Worm (Caenorhabditis elegans): ENCODE results near the gene F37C4.5.

Gene F37C4.5

ce11 chrIV:3873706-3874105, at the start of gene F37C4.5:
TSS of gene F37C4.5 (minus strand) at chrIV:3873806.
- TF ChIP-seq skn-1 (tag; optimal IDR thresholded peaks at IDR 0.05) (no peak), fos-1 (tag; optimal IDR thresholded peaks at IDR 0.05) (no peak), lin-15B (tag; optimal IDR thresholded peaks at IDR 0.05) (no peak), nhr-76 (tag; optimal IDR thresholded peaks at IDR 0.05) (no peak), nhr-67 (tag; optimal IDR thresholded peaks at IDR 0.05) (no peak), pha-4 (tag; optimal IDR thresholded peaks at IDR 0.05) (no peak), eor-1 (tag; optimal IDR thresholded peaks at IDR 0.05) (no peak), ceh-16 (tag; optimal IDR thresholded peaks at IDR 0.05) (no peak), ceh-28 (tag; optimal IDR thresholded peaks at IDR 0.05) (no peak)

ce11 chrIV:3921898-3922297, 48.3 kb upstream of the F37C4.5 start, which contains the start of gene clec-67:
TSS of gene clec-67 (plus strand) at chrIV:3922165.
- TF ChIP-seq nhr-76 (tag; optimal IDR thresholded peaks at IDR 0.05) (no peak), ama-1 (optimal IDR thresholded peaks at IDR 0.05) (no peak), nhr-77 (tag; optimal IDR thresholded peaks at IDR 0.05) (no peak), elt-2 (tag; optimal IDR thresholded peaks at IDR 0.05) (peak; percentile 84), skn-1 (tag; optimal IDR thresholded peaks at IDR 0.05) (no peak), jun-1 (tag; optimal IDR thresholded peaks at IDR 0.05) (peak; percentile 2), zag-1 (tag; optimal IDR thresholded peaks at IDR 0.05) (no peak), R02D3.7 (tag; optimal IDR thresholded peaks at IDR 0.05) (no peak), nhr-12 (tag; optimal IDR thresholded peaks at IDR 0.05) (no peak), lsy-12 (tag; optimal IDR thresholded peaks at IDR 0.05) (no peak), lin-39 (tag; optimal IDR thresholded peaks at IDR 0.05) (no peak), mdl-1 (tag; optimal IDR thresholded peaks at IDR 0.05) (no peak), ceh-82 (tag; optimal IDR thresholded peaks at IDR 0.05) (no peak), tbx-2 (tag; optimal IDR thresholded peaks at IDR 0.05) (no peak), fkh-2 (tag; optimal IDR thresholded peaks at IDR 0.05) (no peak), unc-39 (tag; optimal IDR thresholded peaks at IDR 0.05) (no peak), nhr-237 (tag; optimal IDR thresholded peaks at IDR 0.05) (no peak), nhr-11 (tag; optimal IDR thresholded peaks at IDR 0.05) (no peak), hmg-11 (tag; optimal IDR thresholded peaks at IDR 0.05) (no peak), nhr-43 (tag; optimal IDR thresholded peaks at IDR 0.05; ENCODE audit: poor library complexity, severe bottlenecking) (no peak), nhr-67 (tag; optimal IDR thresholded peaks at IDR 0.05) (no peak), nhr-23 (tag; optimal IDR thresholded peaks at IDR 0.05) (no peak), mml-1 (tag; optimal IDR thresholded peaks at IDR 0.05) (no peak), nhr-25 (tag; optimal IDR thresholded peaks at IDR 0.05) (no peak), pqm-1 (tag; optimal IDR thresholded peaks at IDR 0.05) (peak; percentile 45)

- no peak for TF ChIP-seq ztf-11 (tag; optimal IDR thresholded peaks at IDR 0.05)
Observed at ce11 chrIV:3919506-3919905, 45.9 kb upstream of the F37C4.5 start, which contains the start of gene srz-19. TSS of gene srz-19 (plus strand) at chrIV:3919806.

- TF ChIP-seq pha-4 (tag; optimal IDR thresholded peaks at IDR 0.05) = no peak
- TF ChIP-seq nhr-11 (tag; optimal IDR thresholded peaks at IDR 0.05) = no peak
- no peak for TF ChIP-seq tbx-2 (tag; optimal IDR thresholded peaks at IDR 0.05)
- no peak for TF ChIP-seq fos-1 (tag; optimal IDR thresholded peaks at IDR 0.05)
- no peak for TF ChIP-seq mdl-1 (tag; optimal IDR thresholded peaks at IDR 0.05)
- TF ChIP-seq pqm-1 (tag; optimal IDR thresholded peaks at IDR 0.05) = no peak
- TF ChIP-seq nhr-12 (tag; optimal IDR thresholded peaks at IDR 0.05) = no peak
- no peak for TF ChIP-seq sea-2 (GFP tag; optimal IDR thresholded peaks at IDR 0.05)
- no peak for TF ChIP-seq egl-27 (tag; optimal IDR thresholded peaks at IDR 0.05)
- no peak for TF ChIP-seq elt-2 (tag; optimal IDR thresholded peaks at IDR 0.05)
- TF ChIP-seq ceh-9 (tag; optimal IDR thresholded peaks at IDR 0.05) = no peak
- TF ChIP-seq nhr-43 (tag; optimal IDR thresholded peaks at IDR 0.05; ENCODE audit: poor library complexity, severe bottlenecking) = no peak
- no peak for TF ChIP-seq nhr-237 (tag; optimal IDR thresholded peaks at IDR 0.05)
- no peak for TF ChIP-seq unc-39 (tag; optimal IDR thresholded peaks at IDR 0.05)
- TF ChIP-seq fkh-10 (GFP tag; optimal IDR thresholded peaks at IDR 0.05) = no peak
- no peak for TF ChIP-seq egl-5 (tag; optimal IDR thresholded peaks at IDR 0.05)
Observed at ce11 chrIV:3918160-3918559, 44.6 kb upstream of the F37C4.5 start, which contains the start of gene F56D6.23. TSS of gene F56D6.23 (plus strand) at chrIV:3918460.

- TF ChIP-seq nhr-77 (tag; optimal IDR thresholded peaks at IDR 0.05) (no peak), sea-2 (GFP tag; optimal IDR thresholded peaks at IDR 0.05) (no peak), elt-3 (tag; optimal IDR thresholded peaks at IDR 0.05) (no peak), ceh-82 (tag; optimal IDR thresholded peaks at IDR 0.05) (no peak), eor-1 (tag; optimal IDR thresholded peaks at IDR 0.05) (no peak), nhr-23 (tag; optimal IDR thresholded peaks at IDR 0.05) (no peak), ztf-4 (tag; optimal IDR thresholded peaks at IDR 0.05) (no peak), ztf-11 (tag; optimal IDR thresholded peaks at IDR 0.05) (no peak), aly-2 (tag; optimal IDR thresholded peaks at IDR 0.05) (no peak), nhr-12 (tag; optimal IDR thresholded peaks at IDR 0.05) (no peak), ceh-9 (tag; optimal IDR thresholded peaks at IDR 0.05) (no peak)
Observed at ce11 chrIV:3917405-3917804, 43.8 kb upstream of the F37C4.5 start, which contains the start of gene F56D6.14. TSS of gene F56D6.14 (plus strand) at chrIV:3917705.

All from whole organism, L3 larva.